Fruit fly (Drosophila melanogaster) whole organism, embryonic: Measurements from ENCODE around the gene Irk2.

Experiments used
- BEAF-32 ChIP-seq: fragments of 200-800 bp; sonication (Bioruptor generic); optimal IDR thresholded peaks from 3 replicates; lab custom pipeline; 2017; ENCODE audit warnings: missing biosample characterization, missing genetic modification characterization, mild to moderate bottlenecking, moderate library complexity, missing genetic modification reagents
- CG1024 ChIP-seq: fragments of 200-800 bp; sonication (Bioruptor generic); IDR thresholded peaks from 2 replicates; pipeline ENCODE4 v1.3.6; 2022; ENCODE audit warnings: missing biosample characterization, missing genetic modification characterization
- CG13296 ChIP-seq: fragments of 200-800 bp; sonication (Bioruptor generic); optimal IDR thresholded peaks from 3 replicates; lab custom pipeline; 2018; ENCODE audit warnings: missing biosample characterization, mild to moderate bottlenecking, missing genetic modification characterization
- CG3407 ChIP-seq: fragments of 200-800 bp; sonication (Bioruptor generic); optimal IDR thresholded peaks from 2 replicates; lab custom pipeline; 2018; ENCODE audit warnings: missing biosample characterization, mild to moderate bottlenecking, missing genetic modification characterization
- CG34376 ChIP-seq: fragments of 200-800 bp; sonication (Bioruptor generic); optimal IDR thresholded peaks from 2 replicates; lab custom pipeline; 2018; ENCODE audit warnings: missing biosample characterization, mild to moderate bottlenecking, missing genetic modification characterization
- CG4617 ChIP-seq: fragments of 200-800 bp; sonication (Bioruptor generic); optimal IDR thresholded peaks from 3 replicates; lab custom pipeline; 2016; ENCODE audit warnings: missing biosample characterization, missing genetic modification characterization, borderline replicate concordance
- CG4854 ChIP-seq: fragments of 200-800 bp; sonication (Bioruptor generic); optimal IDR thresholded peaks from 2 replicates; lab custom pipeline; 2016; ENCODE audit warnings: missing biosample characterization, missing genetic modification characterization, inconsistent platforms
- CG7963 ChIP-seq: fragments of 200-800 bp; sonication (Bioruptor generic); IDR thresholded peaks from 3 replicates; pipeline ENCODE4 v1.3.6; 2022; ENCODE audit warnings: missing biosample characterization, missing genetic modification characterization; ENCODE audit not compliant: partially characterized antibody
- CG8281 ChIP-seq: fragments of 200-800 bp; sonication (Bioruptor generic); optimal IDR thresholded peaks from 2 replicates; lab custom pipeline; 2018; ENCODE audit warnings: missing biosample characterization, mild to moderate bottlenecking, missing genetic modification characterization, moderate library complexity
- CG8478 ChIP-seq: fragments of >200 bp; optimal IDR thresholded peaks from 2 replicates; lab custom pipeline; 2018
- CTCF ChIP-seq: fragments of 200-800 bp; sonication (Bioruptor generic); optimal IDR thresholded peaks from 2 replicates; lab custom pipeline; 2017; ENCODE audit warnings: missing biosample characterization, mild to moderate bottlenecking, missing genetic modification characterization, moderate library complexity
- D19A ChIP-seq: fragments of 200-800 bp; optimal IDR thresholded peaks from 3 replicates; lab custom pipeline; 2019; ENCODE audit warnings: missing biosample characterization, mild to moderate bottlenecking, missing genetic modification characterization, moderate library complexity
- Drgx ChIP-seq: fragments of 200-800 bp; sonication (Bioruptor generic); IDR thresholded peaks from 2 replicates; pipeline ENCODE4 v1.3.6; 2022; ENCODE audit warnings: missing biosample characterization, missing genetic modification characterization
- Eip74EF ChIP-seq, 2 experiments: fragments of 200-800 bp in 1 of 2; fragments of >200 bp in 1 of 2; sonication (Bioruptor generic) in 1 of 2; optimal IDR thresholded peaks; 2 replicates each; lab custom pipeline; 2017 to 2019; ENCODE audit warnings: missing biosample characterization in 2 of 2, missing genetic modification characterization in 2 of 2, mild to moderate bottlenecking in 1 of 2, moderate library complexity in 1 of 2
- HLHmδ ChIP-seq: fragments of 200-800 bp; sonication (Bioruptor generic); optimal IDR thresholded peaks from 2 replicates; lab custom pipeline; 2018; ENCODE audit warnings: missing biosample characterization, mild to moderate bottlenecking, missing genetic modification characterization, moderate library complexity
- Hr39 ChIP-seq: fragments of >200 bp; optimal IDR thresholded peaks from 2 replicates; lab custom pipeline; 2017
- Mes4 ChIP-seq: fragments of 200-800 bp; sonication (Bioruptor generic); optimal IDR thresholded peaks from 2 replicates; lab custom pipeline; 2016; ENCODE audit warnings: missing biosample characterization, missing genetic modification characterization
- Oaz ChIP-seq: fragments of 200-800 bp; sonication (Bioruptor generic); IDR thresholded peaks from 2 replicates; pipeline ENCODE4 v1.3.6; 2022; ENCODE audit warnings: missing biosample characterization, missing genetic modification characterization
- Optix ChIP-seq: fragments of 200-800 bp; sonication (Bioruptor generic); IDR thresholded peaks from 3 replicates; pipeline ENCODE4 v1.3.6; 2022; ENCODE audit warnings: missing biosample characterization, missing genetic modification characterization
- Ssrp ChIP-seq: fragments of 200-800 bp; sonication (Bioruptor generic); optimal IDR thresholded peaks from 2 replicates; lab custom pipeline; 2018; ENCODE audit warnings: missing biosample characterization, mild to moderate bottlenecking, missing genetic modification characterization, moderate library complexity
- Usf ChIP-seq: fragments of 200-800 bp; sonication (Bioruptor generic); optimal IDR thresholded peaks from 2 replicates; lab custom pipeline; 2017; ENCODE audit warnings: missing genotype, missing biosample characterization, missing genetic modification characterization
- ase ChIP-seq: fragments of 200-800 bp; sonication (Bioruptor generic); IDR thresholded peaks from 3 replicates; pipeline ENCODE4 v1.3.6; 2022; ENCODE audit warnings: missing biosample characterization, missing genetic modification characterization
- bowl ChIP-seq: fragments of 200-800 bp; sonication (Bioruptor generic); IDR thresholded peaks from 2 replicates; pipeline ENCODE4 v1.3.6; 2022; ENCODE audit warnings: missing biosample characterization, missing genetic modification characterization
- da ChIP-seq: fragments of 200-800 bp; sonication (Bioruptor generic); optimal IDR thresholded peaks from 2 replicates; lab custom pipeline; 2016; ENCODE audit warnings: missing biosample characterization, missing genetic modification characterization
- dati ChIP-seq: fragments of 200-800 bp; sonication (Bioruptor generic); IDR thresholded peaks from 2 replicates; pipeline ENCODE4 v1.3.6; 2022; ENCODE audit warnings: missing biosample characterization, missing genetic modification characterization
- hbn ChIP-seq: fragments of 200-800 bp; sonication (Bioruptor generic); IDR thresholded peaks from 2 replicates; pipeline ENCODE4 v1.3.6; 2022; ENCODE audit warnings: missing biosample characterization, missing genetic modification characterization; ENCODE audit not compliant: partially characterized antibody
- hkb ChIP-seq, 2 experiments: fragments of 200-800 bp in 1 of 2; fragments of >200 bp in 1 of 2; sonication (Bioruptor generic) in 1 of 2; IDR thresholded peaks in 1 of 2; optimal IDR thresholded peaks in 1 of 2; 2 replicates each; pipeline versions ENCODE4 v1.3.6 to Lab custom; 2017 to 2022; ENCODE audit warnings: missing biosample characterization in 1 of 2, missing genetic modification characterization in 1 of 2
- insv ChIP-seq, 2 experiments: fragments of 200-800 bp; sonication (Bioruptor generic); optimal IDR thresholded peaks; 3 replicates each; lab custom pipeline; 2016 to 2018; ENCODE audit warnings: missing biosample characterization in 2 of 2, missing genetic modification characterization in 2 of 2
- jigr1 ChIP-seq: fragments of 200-800 bp; sonication (Bioruptor generic); IDR thresholded peaks from 3 replicates; pipeline ENCODE4 v1.3.6; 2022; ENCODE audit warnings: missing biosample characterization, missing genetic modification characterization
- onecut ChIP-seq: fragments of 200-800 bp; sonication (Bioruptor generic); IDR thresholded peaks from 2 replicates; pipeline ENCODE4 v1.3.6; 2022; ENCODE audit warnings: missing biosample characterization, missing genetic modification characterization
- otp ChIP-seq: fragments of 200-800 bp; sonication (Bioruptor generic); IDR thresholded peaks from 3 replicates; pipeline ENCODE4, ENCODE4 v1.3.6; 2022; ENCODE audit warnings: missing biosample characterization, missing genetic modification characterization
- psq ChIP-seq: fragments of 200-800 bp; sonication (Bioruptor generic); optimal IDR thresholded peaks from 2 replicates; lab custom pipeline; 2017; ENCODE audit warnings: missing biosample characterization, missing genetic modification characterization
- row ChIP-seq: fragments of 200-800 bp; sonication (Bioruptor generic); IDR thresholded peaks from 3 replicates; pipeline ENCODE4 v1.3.6; 2022; ENCODE audit warnings: missing biosample characterization, missing genetic modification characterization
- wdn ChIP-seq: fragments of 200-800 bp; sonication (Bioruptor generic); IDR thresholded peaks from 2 replicates; pipeline ENCODE4 v1.3.6; 2022; ENCODE audit warnings: missing biosample characterization, missing genetic modification characterization

The Irk2 gene

dm6 chr3R:23508304-23508703, 10.9 kb downstream of the Irk2 start (continued):
- 0 out of 2 replicates have a peak, but pooled peaks have one; percentile 10 for TF ChIP-seq Drgx

DNA sequence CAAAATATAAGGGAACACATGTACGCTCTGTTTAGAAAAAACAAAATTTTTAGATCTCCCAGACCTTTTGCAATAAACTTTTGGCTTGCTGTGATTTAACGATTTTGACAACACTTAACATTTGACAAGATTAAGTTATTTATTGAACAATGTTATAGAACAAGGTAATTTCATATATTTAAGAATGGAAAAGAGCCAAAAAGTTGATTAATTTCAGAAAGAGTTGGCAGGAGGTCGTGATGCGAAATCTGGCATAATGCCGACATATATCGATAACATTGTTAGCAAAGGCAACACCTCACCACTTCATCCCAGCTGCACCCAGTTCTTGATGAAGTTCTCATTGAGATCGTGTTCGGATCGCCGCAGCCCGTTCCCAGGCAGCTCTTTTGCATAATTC, 11.9 kb downstream of the Irk2 start, which contains the start of gene CG34289:
TSS of gene CG34289 (minus strand) at position 101 of the 400 bp plus-strand sequence.
- TF ChIP-seq ase (GFP tag; lab: Robert Waterston, UW), result no peak
- no peak for TF ChIP-seq CG34376
- TF ChIP-seq wdn (GFP tag; lab: Robert Waterston, UW), result no peak
- no peak for TF ChIP-seq CG4617
- TF ChIP-seq dati (GFP tag; lab: Robert Waterston, UW), result no peak
- no peak for TF ChIP-seq bowl (GFP tag; lab: Robert Waterston, UW)
- TF ChIP-seq row, result no peak
- no peak for TF ChIP-seq CG8478 (lab: Kevin White, UChicago)
- no peak for TF ChIP-seq da
- TF ChIP-seq CG4854, result no peak

dm6 chr3R:23504760-23505159, 14.5 kb downstream of the Irk2 start:
- TF ChIP-seq BEAF-32 (GFP tag; lab: Kevin White, UChicago) (no peak), CG13296 (GFP tag; lab: Kevin White, UChicago) (no peak), hkb (optimal IDR thresholded peaks at IDR 0.05; lab: Kevin White, UChicago) (no peak), hkb (GFP tag; IDR thresholded peaks at IDR 0.05; lab: Robert Waterston, UW) (no peak), Usf (no peak), Hr39 (no peak), HLHmδ (GFP tag; lab: Kevin White, UChicago) (no peak), Ssrp (tag; lab: Kevin White, UChicago) (no peak), CTCF (no peak), Oaz (GFP tag; lab: Robert Waterston, UW) (no peak), CG7963 (GFP tag; lab: Robert Waterston, UW) (no peak), Optix (GFP tag; lab: Robert Waterston, UW) (no peak)

dm6 chr3R:23503511-23503910, 15.7 kb downstream of the Irk2 start:
- no peak for TF ChIP-seq Eip74EF (GFP tag; optimal IDR thresholded peaks at IDR 0.05; lab: Kevin White, UChicago)
- no peak for TF ChIP-seq onecut (GFP tag; lab: Robert Waterston, UW)
- TF ChIP-seq otp (GFP tag; lab: Robert Waterston, UW), result no peak
- TF ChIP-seq CG8281 (tag; lab: Kevin White, UChicago), result peak; percentile 96

- TF ChIP-seq D19A (peak; percentile 81), row (peak; percentile 43; the same call in 1 of the 3 replicates), Mes4 (GFP tag; lab: Kevin White, UChicago) (no peak)
Measured at dm6 chr3R:23497241-23497640, 22.0 kb downstream of the Irk2 start.

- no peak for TF ChIP-seq CG1024 (GFP tag; lab: Robert Waterston, UW)
- TF ChIP-seq Drgx, result no peak
- no peak for TF ChIP-seq hbn
- TF ChIP-seq psq, result no peak
- TF ChIP-seq CG3407, result no peak
- TF ChIP-seq Eip74EF (GFP tag; optimal IDR thresholded peaks at IDR 0.05; lab: Kevin White, UChicago), result no peak
- no peak for TF ChIP-seq jigr1 (GFP tag; lab: Robert Waterston, UW)
- TF ChIP-seq insv (GFP tag; optimal IDR thresholded peaks at IDR 0.05; lab: Kevin White, UChicago), result no peak
- TF ChIP-seq CTCF, result no peak
Measured at dm6 chr3R:23496488-23496887, 22.8 kb downstream of the Irk2 start.
